Worm (Caenorhabditis elegans) whole organism, L2 larva: ENCODE data around the gene F35E8.2.
"Not testable (repeated sequence)": the region's sequence is repeated elsewhere in the genome, so short reads cannot be mapped to it uniquely, and the experiment has no call there.

Experiments
- C34F6.9 ChIP-seq: fragments of 150-350 bp; optimal IDR thresholded peaks from 2 replicates; lab custom pipeline; 2014; ENCODE audit warnings: missing biosample characterization, missing genetic modification characterization
- R02D3.7 ChIP-seq: fragments of 150-350 bp; optimal IDR thresholded peaks from 2 replicates; lab custom pipeline; 2014; ENCODE audit warnings: missing biosample characterization, missing genetic modification characterization
- Y55F3AM.14 ChIP-seq: fragments of 200-800 bp; sonication (Bioruptor generic); optimal IDR thresholded peaks from 2 replicates; lab custom pipeline; 2018; ENCODE audit warnings: mild to moderate bottlenecking, missing genetic modification characterization, missing compliant biosample characterization
- ZK546.5 ChIP-seq: sonication (generic microtip); optimal IDR thresholded peaks from 2 replicates; lab custom pipeline; 2017; ENCODE audit warnings: missing biosample characterization, missing genetic modification characterization
- blmp-1 ChIP-seq: sonication (generic microtip); optimal IDR thresholded peaks from 2 replicates; lab custom pipeline; 2017; ENCODE audit warnings: missing genetic modification characterization, mild to moderate bottlenecking, missing compliant biosample characterization, antibody characterized with exemption, moderate library complexity; ENCODE audit not compliant: insufficient read depth
- ceh-16 ChIP-seq: fragments of 150-350 bp; optimal IDR thresholded peaks from 2 replicates; lab custom pipeline; 2014; ENCODE audit warnings: missing biosample characterization, missing genetic modification characterization
- crh-2 ChIP-seq: sonication (generic microtip); optimal IDR thresholded peaks from 2 replicates; lab custom pipeline; 2017; ENCODE audit warnings: missing biosample characterization, missing genetic modification characterization
- dmd-4 ChIP-seq: sonication (generic microtip); optimal IDR thresholded peaks from 2 replicates; lab custom pipeline; 2017; ENCODE audit warnings: missing biosample characterization, missing genetic modification characterization
- egl-27 ChIP-seq: sonication (generic microtip); optimal IDR thresholded peaks from 3 replicates; lab custom pipeline; 2017; ENCODE audit warnings: missing biosample characterization, missing genetic modification reagents, missing genetic modification characterization
- elt-1 ChIP-seq: fragments of 150-350 bp; optimal IDR thresholded peaks from 2 replicates; lab custom pipeline; 2014; ENCODE audit warnings: missing biosample characterization, missing genetic modification characterization
- elt-3 ChIP-seq: sonication (generic microtip); optimal IDR thresholded peaks from 2 replicates; lab custom pipeline; 2017; ENCODE audit warnings: missing biosample characterization, missing genetic modification characterization
- fos-1 ChIP-seq: fragments of 150-350 bp; optimal IDR thresholded peaks from 2 replicates; lab custom pipeline; 2014; ENCODE audit warnings: missing biosample characterization, missing genetic modification characterization
- gmeb-1 ChIP-seq: fragments of 150-350 bp; optimal IDR thresholded peaks from 2 replicates; lab custom pipeline; 2014; ENCODE audit warnings: missing biosample characterization, missing genetic modification characterization
- lin-39 ChIP-seq: fragments of 150-350 bp; optimal IDR thresholded peaks from 2 replicates; lab custom pipeline; 2014; ENCODE audit warnings: missing biosample characterization, missing genetic modification reagents, missing genetic modification characterization
- lsy-2 ChIP-seq, 2 experiments: fragments of 150-350 bp in 1 of 2; sonication (generic microtip) in 1 of 2; optimal IDR thresholded peaks; 2 replicates each; lab custom pipeline; 2014 to 2017; ENCODE audit warnings: missing biosample characterization in 2 of 2, missing genetic modification characterization in 2 of 2
- mbf-1 ChIP-seq: sonication (generic microtip); optimal IDR thresholded peaks from 2 replicates; lab custom pipeline; 2017; ENCODE audit warnings: missing biosample characterization, missing genetic modification characterization
- nhr-11 ChIP-seq: fragments of 150-350 bp; optimal IDR thresholded peaks from 2 replicates; lab custom pipeline; 2014; ENCODE audit warnings: missing biosample characterization, missing genetic modification characterization
- nhr-12 ChIP-seq: fragments of 150-350 bp; optimal IDR thresholded peaks from 2 replicates; lab custom pipeline; 2014; ENCODE audit warnings: missing biosample characterization, missing genetic modification characterization
- nhr-21 ChIP-seq: fragments of 150-350 bp; optimal IDR thresholded peaks from 2 replicates; lab custom pipeline; 2014; ENCODE audit warnings: missing biosample characterization, missing genetic modification characterization
- nhr-237 ChIP-seq: fragments of 150-350 bp; optimal IDR thresholded peaks from 2 replicates; lab custom pipeline; 2014; ENCODE audit warnings: missing biosample characterization, missing genetic modification characterization
- nhr-25 ChIP-seq: fragments of 150-350 bp; sonication (generic microtip); optimal IDR thresholded peaks from 3 replicates; lab custom pipeline; 2014; ENCODE audit warnings: missing biosample characterization, missing genetic modification characterization
- nhr-77 ChIP-seq: fragments of 150-350 bp; optimal IDR thresholded peaks from 2 replicates; lab custom pipeline; 2014; ENCODE audit warnings: missing biosample characterization, missing genetic modification characterization
- peb-1 ChIP-seq: fragments of 150-350 bp; optimal IDR thresholded peaks from 2 replicates; lab custom pipeline; 2014; ENCODE audit warnings: missing biosample characterization, missing genetic modification characterization
- sem-4 ChIP-seq: fragments of 150-350 bp; optimal IDR thresholded peaks from 2 replicates; lab custom pipeline; 2014; ENCODE audit warnings: missing biosample characterization, missing genetic modification reagents, missing genetic modification characterization
- skn-1 ChIP-seq: sonication (generic microtip); optimal IDR thresholded peaks from 2 replicates; lab custom pipeline; 2017; ENCODE audit warnings: missing biosample characterization, missing genetic modification characterization
- sma-3 ChIP-seq: sonication (generic microtip); optimal IDR thresholded peaks from 2 replicates; lab custom pipeline; 2016; ENCODE audit warnings: missing genetic modification reagents, missing genetic modification characterization, missing compliant biosample characterization
- sma-9 ChIP-seq, 2 experiments: fragments of 150-350 bp in 1 of 2; sonication (generic microtip) in 1 of 2; optimal IDR thresholded peaks; 2 replicates each; lab custom pipeline; 2014 to 2016; ENCODE audit warnings: missing genetic modification characterization in 2 of 2, mild to moderate bottlenecking in 1 of 2, missing biosample characterization in 1 of 2, missing compliant biosample characterization in 1 of 2, missing genetic modification reagents in 1 of 2, moderate library complexity in 1 of 2
- snpc-4 ChIP-seq: fragments of 150-350 bp; optimal IDR thresholded peaks from 2 replicates; lab custom pipeline; 2014; ENCODE audit warnings: missing biosample characterization, missing genetic modification characterization
- unc-39 ChIP-seq: fragments of 150-350 bp; optimal IDR thresholded peaks from 2 replicates; lab custom pipeline; 2014; ENCODE audit warnings: missing biosample characterization, missing genetic modification characterization
- unc-62 ChIP-seq: fragments of 150-350 bp; optimal IDR thresholded peaks from 2 replicates; lab custom pipeline; 2014; ENCODE audit warnings: missing biosample characterization, missing genetic modification reagents, missing genetic modification characterization
- zag-1 ChIP-seq: fragments of 150-350 bp; optimal IDR thresholded peaks from 2 replicates; lab custom pipeline; 2014; ENCODE audit warnings: missing biosample characterization, missing genetic modification characterization
- ztf-1 ChIP-seq: fragments of 200-800 bp; sonication (Bioruptor generic); conservative IDR thresholded peaks from 2 replicates; pipeline ENCODE4 v1.3.6; 2022; ENCODE audit warnings: missing genetic modification characterization, missing compliant biosample characterization
- ztf-11 ChIP-seq: sonication (generic microtip); optimal IDR thresholded peaks from 2 replicates; lab custom pipeline; 2017; ENCODE audit warnings: missing biosample characterization, missing genetic modification characterization

The F35E8.2 gene

ce11 chrV:15905530-15905929 lies at the start of gene F35E8.2, which contains the start of gene F35E8.1:
F35E8.2 (plus strand) TSS chrV:15905661.
F35E8.1 (minus strand) TSS chrV:15905630.
- TF ChIP-seq nhr-77; ztf-11; ZK546.5 (tag; lab: Kevin White, UChicago): not testable (repeated sequence)

ce11 chrV:15858292-15858691 lies 47.2 kb upstream of the F35E8.2 start, which contains the start of gene srh-148:
srh-148 (minus strand) TSS chrV:15858392.
- TF ChIP-seq ztf-1, result no peak
- no peak for TF ChIP-seq snpc-4
- TF ChIP-seq nhr-77, result no peak
- TF ChIP-seq elt-1 (tag; lab: Kevin White, UChicago), result no peak
- no peak for TF ChIP-seq unc-62 (GFP tag; lab: Kevin White, UChicago)
- no peak for TF ChIP-seq crh-2 (tag; lab: Kevin White, UChicago)
- no peak for TF ChIP-seq nhr-21
- no peak for TF ChIP-seq Y55F3AM.14
- no peak for TF ChIP-seq mbf-1 (tag; lab: Kevin White, UChicago)
- TF ChIP-seq sem-4, result no peak
- TF ChIP-seq nhr-11 (tag; lab: Kevin White, UChicago), result no peak
- TF ChIP-seq R02D3.7 (tag; lab: Kevin White, UChicago), result no peak
- TF ChIP-seq nhr-12 (tag; lab: Kevin White, UChicago), result no peak
- no peak for TF ChIP-seq nhr-25 (tag; lab: Kevin White, UChicago)
- no peak for TF ChIP-seq skn-1 (tag; lab: Kevin White, UChicago)
- no peak for TF ChIP-seq egl-27 (tag; lab: Kevin White, UChicago)
- no peak for TF ChIP-seq sma-3 (GFP tag; lab: Kevin White, UChicago)
- no peak for TF ChIP-seq ztf-11
- no peak for TF ChIP-seq fos-1 (tag; lab: Kevin White, UChicago)

DNA sequence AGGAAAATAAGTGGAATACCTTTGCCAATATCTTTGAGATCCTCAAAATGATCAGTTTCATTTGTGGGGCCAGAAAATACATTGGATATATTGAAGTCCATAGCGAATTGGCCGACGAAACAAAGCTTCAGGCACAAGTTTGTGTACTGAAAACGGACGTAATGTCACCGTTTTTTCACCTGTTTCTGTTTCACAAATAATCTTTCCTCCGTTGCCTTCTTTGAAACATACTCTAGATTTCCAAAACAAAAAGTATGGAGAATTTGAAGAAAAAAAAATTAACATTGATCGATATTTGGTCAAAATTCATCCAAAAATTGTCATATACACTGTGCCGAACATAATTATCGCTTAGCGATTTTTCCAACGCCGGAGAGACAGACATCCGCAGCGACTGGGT lies 42.9 kb upstream of the F35E8.2 start, which contains the start of gene srz-12:
srz-12 (minus strand) TSS at position 101 of the 400 bp plus-strand sequence.
- no peak for TF ChIP-seq lsy-2 (tag; optimal IDR thresholded peaks at IDR 0.05; lab: Kevin White, UChicago)
- TF ChIP-seq C34F6.9, result no peak
- TF ChIP-seq nhr-237, result no peak

DNA sequence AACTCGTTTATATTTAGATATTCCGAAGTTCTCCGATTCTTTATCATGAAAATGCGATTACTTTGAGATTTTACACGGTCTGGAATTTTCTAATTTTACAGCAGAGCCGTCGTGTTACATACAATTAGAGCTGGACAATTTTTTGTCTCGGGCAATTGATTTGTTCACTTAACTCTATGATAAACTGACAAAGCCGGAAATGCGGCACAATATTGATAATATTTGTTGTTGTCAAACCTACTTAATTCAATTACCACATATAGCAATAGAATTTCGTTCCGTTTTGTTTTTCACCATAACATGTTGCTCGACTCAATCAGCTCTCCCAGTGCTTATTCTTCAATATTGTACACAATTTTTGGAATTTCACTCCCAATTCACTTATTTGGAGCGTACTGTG lies 42.4 kb upstream of the F35E8.2 start, which contains the start of gene srh-299:
srh-299 (plus strand) TSS at position 301 of the 400 bp plus-strand sequence.
- TF ChIP-seq nhr-237 (no peak), lsy-2 (tag; optimal IDR thresholded peaks at IDR 0.05; lab: Kevin White, UChicago) (no peak), elt-3 (tag; lab: Kevin White, UChicago) (no peak), C34F6.9 (no peak), dmd-4 (tag; lab: Kevin White, UChicago) (no peak), lin-39 (tag; lab: Kevin White, UChicago) (no peak), blmp-1 (tag; lab: Kevin White, UChicago) (no peak), zag-1 (tag; lab: Kevin White, UChicago) (no peak), unc-39 (tag; lab: Kevin White, UChicago) (no peak), crh-2 (tag; lab: Kevin White, UChicago) (no peak), nhr-77 (no peak), sem-4 (no peak), sma-9 (GFP tag; optimal IDR thresholded peaks at IDR 0.05; lab: Kevin White, UChicago) (no peak), sma-9 (tag; optimal IDR thresholded peaks at IDR 0.05; lab: Kevin White, UChicago) (no peak), ceh-16 (tag; lab: Kevin White, UChicago) (no peak)

- TF ChIP-seq peb-1 (tag; lab: Kevin White, UChicago) (no peak), gmeb-1 (tag; lab: Kevin White, UChicago) (no peak), sma-9 (GFP tag; optimal IDR thresholded peaks at IDR 0.05; lab: Kevin White, UChicago) (no peak), sma-9 (tag; optimal IDR thresholded peaks at IDR 0.05; lab: Kevin White, UChicago) (no peak)
These were observed 39.6 kb upstream of the F35E8.2 start, which contains the start of gene srh-293 for ce11 chrV:15865839-15866238. srh-293 (plus strand) TSS chrV:15866139.

ce11 chrV:15867373-15867772 lies 38.1 kb upstream of the F35E8.2 start, which contains the start of gene fbxa-197:
fbxa-197 (plus strand) TSS chrV:15867673.
- TF ChIP-seq nhr-21, result no peak
